Worm (Caenorhabditis elegans): ENCODE results near the gene K02C4.2.

K02C4.2 gene

ce11 chrII:8075324-8075810 is at the start of gene K02C4.2:
Gene K02C4.2, plus strand, starts transcription at chrII:8075760.
- TF ChIP-seq hmg-1.2 (GFP tag; IDR thresholded peaks at IDR 0.05) (peak; percentile 58), ztf-26 (tag; optimal IDR thresholded peaks at IDR 0.05) (peak; percentile 79), mcd-1 (GFP tag; IDR thresholded peaks at IDR 0.05) (peak; percentile 66), B0035.1 (tag; optimal IDR thresholded peaks at IDR 0.05) (peak; percentile 19), nfya-2 (GFP tag; IDR thresholded peaks at IDR 0.05) (no peak), F37B4.10 (GFP tag; IDR thresholded peaks at IDR 0.05) (0 out of 2 replicates have a peak, but pooled peaks have one; percentile 35), F23B12.7 (tag; optimal IDR thresholded peaks at IDR 0.05; ENCODE audit: insufficient read depth) (peak; percentile 76), F22D6.2 (tag; optimal IDR thresholded peaks at IDR 0.05) (no peak), F52B5.7 (tag; optimal IDR thresholded peaks at IDR 0.05) (peak; percentile 93), lir-1 (GFP tag; conservative IDR thresholded peaks at IDR 0.05) (no peak; the same call in 1 of the 2 replicates), pha-4 (tag; optimal IDR thresholded peaks at IDR 0.05) (no peak), hsf-1 (GFP tag; IDR thresholded peaks at IDR 0.05) (0 out of 2 replicates have a peak, but pooled peaks have one; percentile 50), sdz-38 (tag; optimal IDR thresholded peaks at IDR 0.05) (no peak), ceh-40 (GFP tag; IDR thresholded peaks at IDR 0.05) (peak; percentile 57; the same call in 1 of the 2 replicates), sptf-2 (GFP tag; optimal IDR thresholded peaks at IDR 0.05) (peak; percentile 73), B0336.3 (GFP tag; IDR thresholded peaks at IDR 0.05) (peak; percentile 67), bed-1 (GFP tag; IDR thresholded peaks at IDR 0.05) (no peak), egl-18 (GFP tag; IDR thresholded peaks at IDR 0.05) (no peak), T26A5.8 (tag; optimal IDR thresholded peaks at IDR 0.05) (no peak), attf-3 (GFP tag; conservative IDR thresholded peaks at IDR 0.05) (no peak; the same call in 1 of the 2 replicates), lin-54 (GFP tag; optimal IDR thresholded peaks at IDR 0.05) (peak; percentile 76), C17E4.6 (GFP tag; IDR thresholded peaks at IDR 0.05) (no peak), madf-6 (GFP tag; IDR thresholded peaks at IDR 0.05) (peak; percentile 72), attf-6 (GFP tag; IDR thresholded peaks at IDR 0.05) (no peak), nhr-80 (tag; optimal IDR thresholded peaks at IDR 0.05) (peak; percentile 80), tbx-9 (tag; optimal IDR thresholded peaks at IDR 0.05; ENCODE audit: borderline replicate concordance) (peak; percentile 54), let-607 (tag; optimal IDR thresholded peaks at IDR 0.05) (peak; percentile 61 to 72), F39B2.1 (GFP tag; IDR thresholded peaks at IDR 0.05) (no peak), nfya-1 (tag; optimal IDR thresholded peaks at IDR 0.05; ENCODE audit: borderline replicate concordance, insufficient read depth) (no peak), aptf-2 (GFP tag; conservative IDR thresholded peaks at IDR 0.05) (peak; percentile 65; the same call in 1 of the 2 replicates), fkh-3 (tag; optimal IDR thresholded peaks at IDR 0.05) (peak; percentile 85), athp-1 (tag; optimal IDR thresholded peaks at IDR 0.05) (peak; percentile 60), ets-4 (GFP tag; optimal IDR thresholded peaks at IDR 0.05) (peak; percentile 79), ceh-58 (GFP tag; IDR thresholded peaks at IDR 0.05) (no peak), snpc-3.4 (tag; optimal IDR thresholded peaks at IDR 0.05) (peak; percentile 82), ztf-22 (GFP tag; optimal IDR thresholded peaks at IDR 0.05) (peak; percentile 44), hlh-26 (GFP tag; conservative IDR thresholded peaks at IDR 0.05) (no peak), mes-4 (tag; optimal IDR thresholded peaks at IDR 0.05) (peak; percentile 81), nhr-120 (GFP tag; IDR thresholded peaks at IDR 0.05) (no peak), T07F8.4 (tag; optimal IDR thresholded peaks at IDR 0.05) (peak; percentile 77), Y95B8A.8 (GFP tag; IDR thresholded peaks at IDR 0.05) (no peak), chd-7 (tag; optimal IDR thresholded peaks at IDR 0.05) (peak; percentile 90), him-1 (tag; optimal IDR thresholded peaks at IDR 0.05) (peak; percentile 99), Y56A3A.18 (GFP tag; IDR thresholded peaks at IDR 0.05) (peak; percentile 58; the same call in 1 of the 2 replicates), snpc-4 (GFP tag; optimal IDR thresholded peaks at IDR 0.05) (peak; percentile 67), snpc-4 (tag; optimal IDR thresholded peaks at IDR 0.05) (peak in 3 of 4 experiments; percentile 71 to 77 (median 72)), nfyb-1 (GFP tag; IDR thresholded peaks at IDR 0.05) (peak; percentile 91), lin-35 (GFP tag; optimal IDR thresholded peaks at IDR 0.05) (peak in 1 of 3 experiments; percentile 72)

Data from whole organism, young adult.